Worm (Caenorhabditis elegans) whole organism, L4 larva: ENCODE measurements around the gene F41E6.12.

ENCODE experiments used
- D1046.2 ChIP-seq: fragments of 200-800 bp; sonication (Bioruptor generic); IDR thresholded peaks from 2 replicates; pipeline ENCODE4 v1.3.6; 2022; ENCODE audit warnings: missing genetic modification characterization, missing compliant biosample characterization
- T20F7.1 ChIP-seq: fragments of 200-800 bp; sonication (Bioruptor generic); optimal IDR thresholded peaks from 2 replicates; lab custom pipeline; 2018; ENCODE audit warnings: mild to moderate bottlenecking, missing genetic modification characterization, missing compliant biosample characterization
- ZK546.5 ChIP-seq, 2 experiments: sonication (generic microtip); optimal IDR thresholded peaks; 2 replicates each; lab custom pipeline; 2017; ENCODE audit warnings: missing biosample characterization in 2 of 2, missing genetic modification characterization in 2 of 2
- aha-1 ChIP-seq: fragments of 150-350 bp; peaks from one replicate; lab custom pipeline; 2014; ENCODE audit warnings: missing biosample characterization, missing genetic modification characterization
- ama-1 ChIP-seq: fragments of 150-350 bp; optimal IDR thresholded peaks from 2 replicates; lab custom pipeline; 2014; ENCODE audit warnings: inconsistent platforms, mixed read lengths
- ceh-20 ChIP-seq: fragments of 200-800 bp; sonication (Bioruptor generic); IDR thresholded peaks from 2 replicates; pipeline ENCODE4 v1.3.6; 2022; ENCODE audit warnings: missing genetic modification reagents, missing genetic modification characterization, missing compliant biosample characterization
- ceh-28 ChIP-seq: fragments of 150-350 bp; optimal IDR thresholded peaks from 2 replicates; lab custom pipeline; 2014; ENCODE audit warnings: missing biosample characterization, missing genetic modification reagents, missing genetic modification characterization
- ceh-44 ChIP-seq: fragments of 200-800 bp; sonication (Bioruptor generic); IDR thresholded peaks from 2 replicates; pipeline ENCODE4 v1.3.6; 2022; ENCODE audit warnings: missing genetic modification reagents, missing genetic modification characterization, missing compliant biosample characterization
- ceh-82 ChIP-seq: sonication (generic microtip); optimal IDR thresholded peaks from 2 replicates; lab custom pipeline; 2017; ENCODE audit warnings: missing biosample characterization, missing genetic modification characterization
- ces-1 ChIP-seq: fragments of 150-350 bp; sonication (generic microtip); optimal IDR thresholded peaks from 4 replicates; lab custom pipeline; 2014; ENCODE audit warnings: missing biosample characterization, missing genetic modification reagents, missing genetic modification characterization
- daf-16 ChIP-seq, 3 experiments: sonication (generic microtip); optimal IDR thresholded peaks; 2 replicates each; lab custom pipeline; 2016 to 2017; ENCODE audit warnings: missing genetic modification characterization in 3 of 3, missing genetic modification reagents in 3 of 3, mild to moderate bottlenecking in 2 of 3, missing compliant biosample characterization in 2 of 3, missing biosample characterization in 1 of 3, moderate library complexity in 1 of 3
- daf-19 ChIP-seq: fragments of 200-800 bp; sonication (Bioruptor generic); conservative IDR thresholded peaks from 2 replicates; pipeline ENCODE4 v1.3.6; 2022; ENCODE audit warnings: missing genetic modification characterization, missing compliant biosample characterization
- dmd-9 ChIP-seq: fragments of 200-800 bp; sonication (Bioruptor generic); IDR thresholded peaks from 2 replicates; pipeline ENCODE4 v1.3.6; 2022; ENCODE audit warnings: missing genetic modification reagents, missing genetic modification characterization, missing compliant biosample characterization
- dpl-1 ChIP-seq: fragments of 150-350 bp; optimal IDR thresholded peaks from 2 replicates; lab custom pipeline; 2014; ENCODE audit warnings: missing biosample characterization, missing genetic modification reagents, missing genetic modification characterization
- duxl-1 ChIP-seq: sonication (generic microtip); optimal IDR thresholded peaks from 2 replicates; lab custom pipeline; 2016; ENCODE audit warnings: mild to moderate bottlenecking, missing genetic modification characterization, moderate library complexity, missing compliant biosample characterization; ENCODE audit not compliant: poor library complexity
- fkh-10 ChIP-seq: fragments of 150-350 bp; optimal IDR thresholded peaks from 2 replicates; lab custom pipeline; 2014; ENCODE audit warnings: missing biosample characterization, missing genetic modification reagents, missing genetic modification characterization
- fos-1 ChIP-seq: fragments of 150-350 bp; optimal IDR thresholded peaks from 2 replicates; lab custom pipeline; 2014; ENCODE audit warnings: missing biosample characterization, missing genetic modification characterization
- hmg-1.1 ChIP-seq: fragments of 200-800 bp; sonication (Bioruptor generic); IDR thresholded peaks from 2 replicates; pipeline ENCODE4 v1.3.6; 2022; ENCODE audit warnings: missing genetic modification reagents, missing genetic modification characterization, missing compliant biosample characterization
- lin-1 ChIP-seq: fragments of 200-800 bp; sonication (Bioruptor generic); IDR thresholded peaks from 2 replicates; pipeline ENCODE4 v1.3.6; 2022; ENCODE audit warnings: missing genetic modification reagents, missing genetic modification characterization, missing compliant biosample characterization
- lin-13 ChIP-seq: fragments of 150-350 bp; optimal IDR thresholded peaks from 2 replicates; lab custom pipeline; 2014; ENCODE audit warnings: missing biosample characterization, missing genetic modification reagents, missing genetic modification characterization
- lin-29 ChIP-seq: fragments of 200-800 bp; sonication (Bioruptor generic); IDR thresholded peaks from 2 replicates; pipeline ENCODE4 v1.3.6; 2022; ENCODE audit warnings: missing genetic modification reagents, missing genetic modification characterization, missing compliant biosample characterization
- lin-38 ChIP-seq: fragments of 200-800 bp; sonication (Bioruptor generic); IDR thresholded peaks from 2 replicates; pipeline ENCODE4 v1.3.6; 2022; ENCODE audit warnings: missing genetic modification reagents, missing genetic modification characterization, missing compliant biosample characterization
- lsy-2 ChIP-seq, 2 experiments: fragments of 150-350 bp in 1 of 2; sonication (generic microtip) in 1 of 2; optimal IDR thresholded peaks; 2 replicates each; lab custom pipeline; 2014 to 2017; ENCODE audit warnings: missing biosample characterization in 2 of 2, missing genetic modification characterization in 2 of 2
- madf-5 ChIP-seq, 2 experiments: fragments of 200-800 bp; sonication (Bioruptor generic); IDR thresholded peaks; 2 replicates each; pipeline ENCODE4 v1.3.6; 2022; ENCODE audit warnings: missing compliant biosample characterization in 2 of 2, missing genetic modification characterization in 2 of 2
- mdt-29 ChIP-seq: fragments of 200-800 bp; sonication (Bioruptor generic); IDR thresholded peaks from 2 replicates; pipeline ENCODE4 v1.3.6; 2022; ENCODE audit warnings: missing genetic modification reagents, missing genetic modification characterization, missing compliant biosample characterization
- mes-2 ChIP-seq: sonication (generic microtip); optimal IDR thresholded peaks from 2 replicates; lab custom pipeline; 2016; ENCODE audit warnings: missing genotype, mild to moderate bottlenecking, missing genetic modification characterization, missing compliant biosample characterization; ENCODE audit not compliant: poor library complexity, severe bottlenecking
- mxl-2 ChIP-seq: fragments of 200-800 bp; sonication (Bioruptor generic); conservative IDR thresholded peaks from 2 replicates; pipeline ENCODE4 v1.3.6; 2022; ENCODE audit warnings: missing genetic modification reagents, missing genetic modification characterization, missing compliant biosample characterization
- nhr-10 ChIP-seq: fragments of 150-350 bp; optimal IDR thresholded peaks from 2 replicates; lab custom pipeline; 2014; ENCODE audit warnings: missing biosample characterization, missing genetic modification characterization
- nhr-41 ChIP-seq: fragments of 200-800 bp; sonication (Bioruptor generic); IDR thresholded peaks from 2 replicates; pipeline ENCODE4 v1.3.6; 2022; ENCODE audit warnings: missing genetic modification reagents, missing genetic modification characterization, missing compliant biosample characterization
- pqm-1 ChIP-seq: sonication (generic microtip); optimal IDR thresholded peaks from 2 replicates; lab custom pipeline; 2017; ENCODE audit warnings: missing biosample characterization, missing genetic modification characterization
- rbr-2 ChIP-seq: sonication (generic microtip); optimal IDR thresholded peaks from 2 replicates; lab custom pipeline; 2016; ENCODE audit warnings: missing genotype, missing genetic modification characterization, missing compliant biosample characterization
- saeg-2 ChIP-seq: fragments of 200-800 bp; sonication (Bioruptor generic); IDR thresholded peaks from 2 replicates; pipeline ENCODE4 v1.3.6; 2022; ENCODE audit warnings: missing genetic modification reagents, missing genetic modification characterization, missing compliant biosample characterization
- set-16 ChIP-seq: fragments of 200-800 bp; sonication (Bioruptor generic); IDR thresholded peaks from 2 replicates; pipeline ENCODE4 v1.3.6; 2022; ENCODE audit warnings: missing genetic modification reagents, missing genetic modification characterization, missing compliant biosample characterization
- snpc-4 ChIP-seq: fragments of 150-350 bp; optimal IDR thresholded peaks from 2 replicates; lab custom pipeline; 2014; ENCODE audit warnings: missing biosample characterization, missing genetic modification characterization
- spr-3 ChIP-seq: fragments of 200-800 bp; sonication (Bioruptor generic); optimal IDR thresholded peaks from 2 replicates; lab custom pipeline; 2018; ENCODE audit warnings: mild to moderate bottlenecking, missing genetic modification characterization, missing compliant biosample characterization
- vab-7 ChIP-seq: fragments of 200-800 bp; sonication (Bioruptor generic); IDR thresholded peaks from 2 replicates; pipeline ENCODE4 v1.3.6; 2022; ENCODE audit warnings: missing genetic modification reagents, missing genetic modification characterization, missing compliant biosample characterization
- zag-1 ChIP-seq: fragments of 150-350 bp; optimal IDR thresholded peaks from 2 replicates; lab custom pipeline; 2014; ENCODE audit warnings: missing biosample characterization, missing genetic modification characterization
- zfp-3 ChIP-seq: fragments of 200-800 bp; sonication (Bioruptor generic); conservative IDR thresholded peaks from 2 replicates; pipeline ENCODE4 v1.3.6; 2022; ENCODE audit warnings: missing genetic modification reagents, missing genetic modification characterization, missing compliant biosample characterization
- zip-11 ChIP-seq: fragments of 200-800 bp; sonication (Bioruptor generic); IDR thresholded peaks from 2 replicates; pipeline ENCODE4 v1.3.6; 2022; ENCODE audit warnings: missing genetic modification characterization, missing compliant biosample characterization
- ztf-11 ChIP-seq: fragments of 150-350 bp; optimal IDR thresholded peaks from 2 replicates; lab custom pipeline; 2014; ENCODE audit warnings: missing biosample characterization, missing genetic modification characterization

F41E6.12 gene

DNA sequence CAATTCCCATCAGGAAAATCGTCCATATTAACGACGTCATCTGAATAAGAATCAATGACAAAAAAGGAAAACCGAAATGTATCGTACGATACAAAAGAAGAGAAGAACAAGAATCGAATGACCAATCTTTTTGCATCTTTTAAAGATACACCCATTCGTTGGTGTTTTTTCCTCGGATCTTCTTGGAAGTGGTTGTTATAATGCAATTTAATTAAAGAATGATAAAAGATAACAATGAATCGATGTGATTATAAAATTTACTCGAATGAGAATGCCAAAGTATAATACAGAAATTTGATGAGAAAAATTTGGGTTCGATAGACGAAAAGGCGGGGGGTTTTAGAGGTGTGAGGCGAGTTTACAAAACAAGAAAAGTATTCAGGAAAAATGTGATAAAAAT lies at the start of gene F41E6.12:
Gene F41E6.12, minus strand, starts transcription at position 101 of the 400 bp plus-strand sequence.
- no peak for TF ChIP-seq D1046.2 (GFP tag; lab: Robert Waterston, UW)
- TF ChIP-seq ama-1 (lab: Kevin White, UChicago) = peak; percentile 36
- no peak for TF ChIP-seq ceh-20 (GFP tag; lab: Robert Waterston, UW)
- TF ChIP-seq aha-1 (tag; lab: Kevin White, UChicago) = peak; percentile 88
- no peak for TF ChIP-seq rbr-2 (tag; lab: Kevin White, UChicago)
- TF ChIP-seq ces-1 = no peak
- TF ChIP-seq mes-2 (tag; lab: Kevin White, UChicago) = no peak
- TF ChIP-seq set-16 = no peak
- no peak for TF ChIP-seq saeg-2
- no peak for TF ChIP-seq vab-7 (GFP tag; lab: Robert Waterston, UW)
- no peak for TF ChIP-seq ZK546.5 (tag; optimal IDR thresholded peaks at IDR 0.05; lab: Kevin White, UChicago)
- no peak for TF ChIP-seq hmg-1.1
- no peak for TF ChIP-seq lin-29
- no peak for TF ChIP-seq ceh-82
- TF ChIP-seq lin-1 (GFP tag; lab: Robert Waterston, UW) = no peak
- TF ChIP-seq fos-1 (tag; lab: Kevin White, UChicago) = no peak
- no peak for TF ChIP-seq ztf-11
- no peak for TF ChIP-seq madf-5 (GFP tag; IDR thresholded peaks at IDR 0.05; lab: Robert Waterston, UW)
- no peak for TF ChIP-seq mxl-2 (GFP tag; lab: Robert Waterston, UW)
- TF ChIP-seq lin-38 (GFP tag; lab: Robert Waterston, UW) = no peak
- TF ChIP-seq lsy-2 (tag; optimal IDR thresholded peaks at IDR 0.05; lab: Kevin White, UChicago) = peak in 1 of 2 experiments; percentile 12
- no peak for TF ChIP-seq pqm-1
- TF ChIP-seq daf-19 (GFP tag; lab: Robert Waterston, UW) = no peak
- TF ChIP-seq zfp-3 (GFP tag; lab: Robert Waterston, UW) = no peak
- peak; percentile 15 for TF ChIP-seq duxl-1 (tag; lab: Kevin White, UChicago)
- TF ChIP-seq T20F7.1 = no peak
- no peak for TF ChIP-seq spr-3 (GFP tag; lab: Kevin White, UChicago)
- no peak for TF ChIP-seq daf-16 (GFP tag; optimal IDR thresholded peaks at IDR 0.05; lab: Kevin White, UChicago)
- no peak for TF ChIP-seq daf-16 (tag; optimal IDR thresholded peaks at IDR 0.05; lab: Kevin White, UChicago)
- no peak for TF ChIP-seq mdt-29 (GFP tag; lab: Robert Waterston, UW)
- TF ChIP-seq dpl-1 (GFP tag; lab: Kevin White, UChicago) = no peak
- TF ChIP-seq nhr-10 (tag; lab: Kevin White, UChicago) = no peak

DNA sequence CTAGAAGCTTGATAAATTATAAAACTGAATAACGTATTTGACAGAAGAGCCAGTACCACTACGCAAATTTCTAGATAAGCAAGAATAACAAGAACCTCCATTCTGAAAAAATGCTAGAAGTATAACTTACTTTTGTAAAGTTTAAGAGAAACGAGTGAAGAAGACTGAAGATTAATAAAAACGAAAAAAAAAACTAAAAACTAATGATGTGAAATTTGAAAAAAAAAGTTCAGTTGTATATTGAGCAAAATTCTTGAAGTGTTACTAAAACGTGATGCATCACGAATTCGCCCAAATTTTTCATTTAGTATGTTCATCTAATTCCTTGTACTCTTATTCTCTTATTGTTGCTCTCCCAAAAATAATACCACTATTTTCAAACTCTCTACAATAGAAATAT lies 48.3 kb upstream of the F41E6.12 start, which contains the start of gene ZC190.6:
Gene ZC190.6, minus strand, starts transcription at position 101 of the 400 bp plus-strand sequence.
- TF ChIP-seq nhr-41 (GFP tag; lab: Robert Waterston, UW) (no peak), lin-13 (no peak), snpc-4 (tag; lab: Kevin White, UChicago) (no peak), ceh-44 (GFP tag; lab: Robert Waterston, UW) (no peak), fkh-10 (GFP tag; lab: Kevin White, UChicago) (no peak), dmd-9 (GFP tag; lab: Robert Waterston, UW) (no peak), ceh-28 (tag; lab: Kevin White, UChicago) (no peak), zip-11 (GFP tag; lab: Robert Waterston, UW) (no peak), spr-3 (GFP tag; lab: Kevin White, UChicago) (no peak), D1046.2 (GFP tag; lab: Robert Waterston, UW) (no peak), daf-19 (GFP tag; lab: Robert Waterston, UW) (no peak), zag-1 (no peak)
